Worm (Caenorhabditis elegans) whole organism, late embryonic: ENCODE data around the gene daf-18.

ENCODE experiments used
- ahr-1 ChIP-seq: sonication (generic microtip); optimal IDR thresholded peaks from 2 replicates; lab custom pipeline; 2016; ENCODE audit warnings: missing genetic modification characterization, missing compliant biosample characterization
- elt-2 ChIP-seq: sonication (generic microtip); optimal IDR thresholded peaks from 2 replicates; lab custom pipeline; 2016; ENCODE audit warnings: missing genetic modification reagents, missing genetic modification characterization, missing compliant biosample characterization

ce11 chrIV:425052-425451 is at the start of gene daf-18:
- no peak for TF ChIP-seq elt-2 (tag; lab: Kevin White, UChicago)
- TF ChIP-seq ahr-1: no peak
